Fruit fly (Drosophila melanogaster): ENCODE data around the gene CG32228.

Gene CG32228

dm6 chr3L:20265514-20265913, at the start of gene CG32228:
Gene CG32228, plus strand, starts transcription at chr3L:20265814.
- TF ChIP-seq CTCF (optimal IDR thresholded peaks at IDR 0.05), result no peak
- no peak for TF ChIP-seq CG8478 (optimal IDR thresholded peaks at IDR 0.05)

dm6 chr3L:20220374-20220773, 45.2 kb upstream of the CG32228 start, which contains the start of gene CG6933:
Gene CG6933, minus strand, starts transcription at chr3L:20220420.
- TF ChIP-seq CG8478 (optimal IDR thresholded peaks at IDR 0.05) (no peak), CTCF (optimal IDR thresholded peaks at IDR 0.05) (no peak)

DNA sequence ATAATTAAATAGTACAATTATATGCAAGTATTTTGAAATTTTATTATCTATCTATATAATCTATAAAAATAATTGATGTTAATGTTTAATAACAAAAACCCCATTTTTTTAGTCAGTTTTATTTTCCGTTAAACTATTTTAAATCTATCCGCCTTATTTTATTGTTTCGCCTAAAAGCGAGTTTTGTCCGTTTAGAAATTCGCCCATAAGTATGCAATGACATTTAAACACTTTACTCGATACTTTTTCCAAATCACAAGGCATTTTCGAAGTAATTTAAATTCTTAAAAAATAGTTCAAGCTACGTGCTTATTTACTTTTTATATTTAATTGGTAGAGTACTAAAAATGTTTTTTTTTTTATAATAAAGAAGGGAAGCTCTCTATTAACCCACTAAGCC, 44.7 kb upstream of the CG32228 start:
- TF ChIP-seq CTCF (optimal IDR thresholded peaks at IDR 0.05) (no peak), CG8478 (optimal IDR thresholded peaks at IDR 0.05) (no peak)

- TF ChIP-seq CTCF (optimal IDR thresholded peaks at IDR 0.05) (no peak), CG8478 (optimal IDR thresholded peaks at IDR 0.05) (no peak)
These were observed 44.2 kb upstream of the CG32228 start, which contains the start of gene CG17145 for dm6 chr3L:20221412-20221864. Gene CG17145, plus strand, starts transcription at chr3L:20221814.

DNA sequence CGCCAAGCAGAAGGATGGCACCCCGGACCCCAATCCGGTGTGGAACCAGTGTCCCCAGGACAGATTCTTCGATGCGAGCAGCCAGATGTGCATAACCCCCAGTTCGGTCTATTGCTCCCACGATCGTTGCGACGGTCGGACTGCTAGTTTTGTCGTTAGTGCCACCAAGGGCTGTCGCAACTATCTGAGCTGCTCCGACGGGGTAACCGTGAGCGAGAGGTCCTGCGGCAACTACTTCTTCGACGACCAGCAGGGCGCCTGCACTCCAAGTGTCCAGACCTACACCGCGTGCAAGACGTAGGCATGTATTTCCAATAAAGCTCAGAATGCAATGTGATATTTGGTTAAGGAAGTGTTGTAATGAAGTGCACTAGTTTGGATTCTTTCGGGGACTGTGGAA, 43.0 kb upstream of the CG32228 start:
- no peak for TF ChIP-seq CG8478 (optimal IDR thresholded peaks at IDR 0.05)
- TF ChIP-seq CTCF (optimal IDR thresholded peaks at IDR 0.05), result no peak

DNA sequence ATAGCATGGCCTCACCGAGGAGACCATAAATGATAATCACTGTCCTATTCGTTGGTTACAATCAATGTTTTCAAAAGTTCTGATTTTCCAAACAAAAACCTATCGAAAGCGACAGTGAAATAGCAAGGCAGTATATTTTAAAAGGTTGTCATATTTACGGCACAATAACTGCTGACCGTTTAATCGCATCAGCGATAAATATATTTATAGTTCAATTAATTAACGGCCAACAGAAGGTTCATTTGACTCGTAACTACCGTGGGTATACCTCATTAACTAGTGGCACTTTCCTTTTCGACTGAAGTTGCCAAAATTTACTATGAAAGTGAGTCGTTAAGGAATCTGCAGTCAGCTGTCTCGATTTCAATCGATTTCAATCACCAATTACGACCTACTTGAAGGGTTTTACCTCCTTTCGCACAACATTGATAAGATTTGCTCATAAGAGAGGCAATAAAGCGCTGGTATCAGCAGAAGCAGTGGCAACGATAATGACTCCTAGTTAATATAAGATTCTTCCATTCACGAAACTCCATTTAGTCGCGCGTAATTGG, 42.1 kb upstream of the CG32228 start, which contains the start of gene CG17147:
CG17147 (plus strand) TSS at position 535 of the 554 bp plus-strand sequence.
- no peak for TF ChIP-seq CTCF (optimal IDR thresholded peaks at IDR 0.05)
- TF ChIP-seq CG8478 (optimal IDR thresholded peaks at IDR 0.05), result no peak

- TF ChIP-seq CTCF (optimal IDR thresholded peaks at IDR 0.05) (no peak), CG8478 (optimal IDR thresholded peaks at IDR 0.05) (no peak)
These were observed 39.5 kb upstream of the CG32228 start for dm6 chr3L:20226153-20226552.

- TF ChIP-seq CG8478 (optimal IDR thresholded peaks at IDR 0.05) (no peak), CTCF (optimal IDR thresholded peaks at IDR 0.05) (no peak)
These were observed 35.3 kb upstream of the CG32228 start for dm6 chr3L:20230178-20230775.

- TF ChIP-seq CG8478 (optimal IDR thresholded peaks at IDR 0.05) (no peak), CTCF (optimal IDR thresholded peaks at IDR 0.05) (no peak)
These were observed 34.2 kb upstream of the CG32228 start, which contains the start of gene CG13813 for dm6 chr3L:20231369-20231768. Gene CG13813, plus strand, starts transcription at chr3L:20231669.

DNA sequence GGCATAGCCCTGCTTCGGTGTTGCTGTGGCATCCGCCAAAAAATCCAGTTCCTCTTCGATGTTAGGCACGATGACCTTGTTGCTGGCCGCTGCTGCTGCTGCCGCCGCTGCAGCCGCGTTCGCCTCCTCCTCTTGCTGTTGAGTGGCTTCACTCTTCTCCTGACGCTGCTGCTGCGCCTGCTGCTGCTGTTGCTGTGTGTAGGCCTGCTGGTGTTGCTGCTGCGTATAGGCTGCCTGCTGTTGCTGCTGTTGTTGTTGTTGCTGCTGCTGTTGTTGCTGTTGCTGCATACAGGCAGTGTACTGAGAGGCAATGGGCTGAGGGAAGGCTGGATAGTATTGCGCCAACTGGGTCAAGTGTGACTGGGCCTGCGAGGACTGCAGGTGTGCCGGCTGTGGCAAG, 28.4 kb upstream of the CG32228 start:
- TF ChIP-seq CG8478 (optimal IDR thresholded peaks at IDR 0.05), result no peak
- no peak for TF ChIP-seq CTCF (optimal IDR thresholded peaks at IDR 0.05)

dm6 chr3L:20240753-20241152, 24.9 kb upstream of the CG32228 start, which contains the start of gene Clc:
Gene Clc, plus strand, starts transcription at chr3L:20241053.
- TF ChIP-seq CG8478 (optimal IDR thresholded peaks at IDR 0.05) (no peak), CTCF (optimal IDR thresholded peaks at IDR 0.05) (no peak)

dm6 chr3L:20241163-20241970, 24.2 kb upstream of the CG32228 start, which contains the start of the genes CG6951 and CG17233:
Gene CG6951, plus strand, starts transcription at chr3L:20241267.
Gene CG17233, minus strand, starts transcription at chr3L:20241903.
- TF ChIP-seq CG8478 (optimal IDR thresholded peaks at IDR 0.05) (no peak), CTCF (optimal IDR thresholded peaks at IDR 0.05) (no peak)

DNA sequence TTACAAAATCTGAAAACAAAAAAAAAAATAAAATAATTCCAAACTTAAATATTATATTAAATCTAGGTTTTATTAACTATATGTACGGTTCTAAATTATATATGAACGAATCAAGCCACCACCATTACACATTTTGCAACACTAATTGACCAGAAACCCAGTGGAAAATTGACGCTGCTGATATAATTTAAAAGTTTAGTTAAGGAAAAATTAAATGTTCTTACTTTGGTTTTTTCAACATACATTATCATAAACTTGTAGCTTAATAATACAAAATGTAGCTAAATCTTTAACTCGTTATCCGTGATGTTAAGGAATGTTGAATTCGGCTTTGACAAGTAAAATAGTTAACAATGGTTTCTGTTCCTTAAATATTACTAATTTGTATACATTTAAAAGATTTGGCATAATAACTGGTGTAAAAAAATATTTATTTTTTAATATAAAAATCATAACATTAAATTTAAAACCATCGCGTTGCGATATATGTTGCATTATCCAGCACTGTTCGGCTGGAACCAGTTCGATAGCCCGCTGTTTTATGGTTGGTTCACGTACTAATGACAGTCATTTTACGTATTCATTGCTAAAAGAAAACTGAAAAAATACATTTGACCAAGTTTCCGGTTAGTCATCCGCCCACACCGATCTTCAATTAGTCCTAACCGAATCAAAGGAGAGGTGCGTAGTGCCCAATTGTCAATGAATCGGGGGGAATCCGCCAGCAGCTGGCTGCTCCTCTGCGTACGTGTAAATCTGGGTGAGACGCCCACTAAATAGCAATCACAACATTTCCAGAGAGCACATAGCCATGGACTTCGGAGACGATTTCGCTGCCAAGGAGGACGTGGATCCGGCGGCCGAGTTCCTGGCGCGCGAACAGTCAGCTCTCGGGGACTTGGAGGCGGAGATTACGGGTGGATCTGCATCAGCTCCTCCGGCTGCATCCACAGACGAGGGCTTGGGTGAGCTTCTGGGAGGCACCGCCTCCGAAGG, 23.3 kb upstream of the CG32228 start:
- TF ChIP-seq CG8478 (optimal IDR thresholded peaks at IDR 0.05) (no peak), CTCF (optimal IDR thresholded peaks at IDR 0.05) (no peak)

DNA sequence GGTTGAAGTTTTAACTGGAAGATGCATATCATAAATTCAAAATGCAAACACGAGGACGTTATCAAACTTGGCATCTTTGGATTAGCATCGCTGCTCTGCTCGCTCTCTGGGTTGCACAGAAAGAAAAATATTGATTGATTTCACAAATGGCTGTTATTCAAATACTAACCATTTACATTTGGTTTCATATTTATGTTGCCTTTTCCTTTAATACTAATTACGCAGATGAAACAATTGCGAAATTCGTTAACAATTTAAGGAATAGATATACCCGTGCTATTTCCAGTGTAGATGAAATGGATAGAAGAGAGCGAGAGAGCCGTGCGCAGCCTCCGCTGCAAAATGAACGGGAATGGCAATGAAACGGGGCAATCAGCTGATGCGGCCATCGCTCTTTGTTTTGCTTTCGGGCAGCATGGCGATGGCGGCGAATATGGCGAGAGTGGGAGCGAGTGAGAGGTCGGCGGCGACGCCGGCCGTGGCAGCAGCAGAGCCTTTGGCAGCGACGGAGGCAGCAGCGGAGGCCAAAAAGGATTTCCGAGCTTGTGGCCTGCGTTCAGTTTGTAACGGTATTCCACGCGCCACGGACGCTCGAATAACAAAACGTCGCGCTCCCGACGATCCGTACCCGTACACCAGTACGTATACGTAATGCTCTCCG, 18.0 kb upstream of the CG32228 start, which contains the start of gene rdgC:
rdgC (plus strand) TSS at position 568 of the 661 bp plus-strand sequence.
- no peak for TF ChIP-seq CG8478 (optimal IDR thresholded peaks at IDR 0.05)
- TF ChIP-seq CTCF (optimal IDR thresholded peaks at IDR 0.05), result no peak

Measured in S2 (cell line).